Fruit fly (Drosophila melanogaster): ENCODE measurements around the gene AgmNAT.

DNA sequence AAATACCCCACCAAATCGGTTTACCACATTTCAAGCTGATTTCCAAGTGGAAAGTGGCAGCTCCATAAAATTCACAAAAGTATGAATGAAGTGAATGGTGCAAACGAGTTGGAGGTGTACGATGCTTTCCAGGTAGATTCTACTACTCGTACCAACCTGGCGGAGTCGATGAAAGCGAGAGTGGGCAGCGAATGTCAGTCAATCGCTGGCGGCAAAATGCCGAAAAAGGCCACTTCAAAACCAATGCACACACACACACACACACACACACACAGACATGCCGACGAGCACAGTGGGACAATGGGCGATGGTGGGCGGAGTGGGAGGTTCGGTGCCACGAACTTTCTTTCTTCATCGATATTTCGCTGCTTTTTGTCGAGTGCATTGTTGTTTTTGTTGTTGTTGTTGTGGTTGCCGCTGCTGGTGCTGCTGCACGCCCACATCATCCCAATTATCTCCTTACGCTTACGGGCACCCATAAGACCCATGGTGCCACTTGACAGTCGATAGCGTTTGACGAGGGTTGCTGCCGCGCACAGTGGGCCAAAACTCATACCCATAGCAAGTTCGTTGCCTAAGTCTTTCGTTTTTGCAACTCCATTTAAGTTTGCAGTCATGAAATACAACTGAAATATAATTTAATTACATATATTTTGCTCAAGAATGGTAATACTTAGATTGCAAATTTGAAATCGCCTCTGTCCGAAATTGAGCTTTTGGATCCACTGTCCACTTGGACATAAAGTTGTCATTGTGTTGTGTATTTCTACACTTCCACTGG lies 32.2 kb downstream of the AgmNAT start:
- TF ChIP-seq CG12104 (GFP tag; optimal IDR thresholded peaks at IDR 0.05) (no peak), cato (GFP tag; optimal IDR thresholded peaks at IDR 0.05; ENCODE audit: borderline replicate concordance) (no peak), Lim3 (GFP tag; IDR thresholded peaks at IDR 0.05) (no peak), croc (GFP tag; conservative IDR thresholded peaks at IDR 0.05) (peak; percentile 39; the same call in 1 of the 3 replicates), bsh (GFP tag; optimal IDR thresholded peaks at IDR 0.05) (peak in 1 of 2 experiments; percentile 58), nau (GFP tag; optimal IDR thresholded peaks at IDR 0.05) (no peak), CG12769 (tag; optimal IDR thresholded peaks at IDR 0.05) (no peak), oc (tag; optimal IDR thresholded peaks at IDR 0.05) (peak; percentile 61), CG12299 (tag; optimal IDR thresholded peaks at IDR 0.05) (no peak), CG1024 (GFP tag; IDR thresholded peaks at IDR 0.05) (no peak)
